Worm (Caenorhabditis elegans) whole organism, L4/young adult: Measurements from ENCODE around the gene C30F2.4.

Experiments
- W03F9.2 ChIP-seq: fragments of 150-350 bp; optimal IDR thresholded peaks from 2 replicates; lab custom pipeline; 2014; ENCODE audit warnings: missing biosample characterization, missing genetic modification characterization
- dao-5 ChIP-seq: sonication (generic microtip); optimal IDR thresholded peaks from 2 replicates; lab custom pipeline; 2016; ENCODE audit warnings: missing genotype, missing genetic modification characterization, moderate library complexity, missing compliant biosample characterization
- him-1 ChIP-seq: sonication (generic microtip); optimal IDR thresholded peaks from 2 replicates; lab custom pipeline; 2016; ENCODE audit warnings: missing genotype, missing genetic modification reagents, missing genetic modification characterization, missing compliant biosample characterization

C30F2.4 gene

DNA sequence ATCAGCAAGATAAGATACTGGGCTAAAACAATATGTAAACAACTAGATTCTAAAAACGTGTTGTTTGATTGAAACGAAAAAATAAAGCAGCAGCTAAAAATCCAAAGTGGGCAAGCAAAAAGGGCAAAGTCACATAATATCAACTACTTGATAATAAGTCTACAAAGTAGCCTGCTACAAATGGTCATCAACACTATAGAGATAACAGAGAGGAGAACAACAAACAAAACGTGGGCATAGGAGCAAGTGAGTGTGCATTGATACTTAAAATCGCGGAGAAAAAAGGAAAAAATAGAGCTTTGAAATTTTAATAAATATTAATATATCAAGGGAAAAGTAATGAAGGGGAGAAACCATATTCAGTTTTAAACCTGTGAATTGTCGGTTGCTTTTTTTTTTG is 34.6 kb downstream of the C30F2.4 start:
- TF ChIP-seq him-1 (tag; lab: Kevin White, UChicago) (no peak), dao-5 (tag; lab: Kevin White, UChicago) (no peak), W03F9.2 (tag; lab: Kevin White, UChicago) (no peak)

DNA sequence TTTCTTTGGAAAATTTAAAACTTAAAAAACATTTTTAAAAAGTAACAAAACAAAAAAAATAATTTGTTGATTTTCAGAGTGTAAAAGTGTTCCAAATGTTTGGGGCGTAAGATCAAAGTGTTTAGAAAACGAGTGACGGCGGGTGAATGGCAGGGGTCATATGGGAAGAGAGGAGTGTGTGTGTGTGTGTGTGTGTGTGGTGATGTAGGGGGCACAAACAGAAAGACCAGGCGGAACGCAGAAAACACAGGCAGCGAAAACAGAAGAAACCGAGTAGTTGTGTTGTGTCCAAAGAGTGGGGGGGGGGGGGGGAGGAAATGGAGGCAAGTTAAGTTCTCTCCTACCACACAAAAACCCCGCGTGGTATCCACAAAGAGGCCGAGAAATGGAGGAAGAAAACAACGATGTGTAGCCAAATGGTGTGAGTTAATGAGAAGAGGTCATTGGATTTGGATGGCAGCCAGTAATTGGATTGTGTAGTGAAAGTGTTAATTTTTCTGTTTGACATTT is 36.1 kb downstream of the C30F2.4 start, which contains the start of gene B0395.3:
Gene B0395.3 (minus strand): TSS at position 51 of the 510 bp plus-strand sequence.
- TF ChIP-seq him-1 (tag; lab: Kevin White, UChicago) (no peak), W03F9.2 (tag; lab: Kevin White, UChicago) (no peak), dao-5 (tag; lab: Kevin White, UChicago) (no peak)

DNA sequence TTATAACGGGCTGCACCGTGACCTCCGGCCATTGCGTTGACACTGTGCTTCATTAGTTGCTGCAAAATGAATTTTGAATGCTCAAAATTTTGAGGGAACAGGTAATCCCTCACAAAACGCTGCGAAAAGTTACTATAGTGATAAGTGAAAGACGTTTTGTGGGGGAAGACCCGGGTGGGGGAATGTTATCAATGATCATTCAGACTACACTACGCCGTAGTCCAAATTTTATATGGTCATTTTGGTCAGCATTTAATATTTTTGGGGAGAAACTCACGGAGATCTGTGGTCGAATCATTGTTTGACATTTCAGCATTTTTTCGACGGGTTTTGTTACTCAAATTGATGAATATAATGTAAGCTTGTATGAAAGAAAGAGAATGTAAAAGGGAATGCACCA is 37.2 kb downstream of the C30F2.4 start:
- TF ChIP-seq W03F9.2 (tag; lab: Kevin White, UChicago) (no peak), dao-5 (tag; lab: Kevin White, UChicago) (no peak), him-1 (tag; lab: Kevin White, UChicago) (no peak)

DNA sequence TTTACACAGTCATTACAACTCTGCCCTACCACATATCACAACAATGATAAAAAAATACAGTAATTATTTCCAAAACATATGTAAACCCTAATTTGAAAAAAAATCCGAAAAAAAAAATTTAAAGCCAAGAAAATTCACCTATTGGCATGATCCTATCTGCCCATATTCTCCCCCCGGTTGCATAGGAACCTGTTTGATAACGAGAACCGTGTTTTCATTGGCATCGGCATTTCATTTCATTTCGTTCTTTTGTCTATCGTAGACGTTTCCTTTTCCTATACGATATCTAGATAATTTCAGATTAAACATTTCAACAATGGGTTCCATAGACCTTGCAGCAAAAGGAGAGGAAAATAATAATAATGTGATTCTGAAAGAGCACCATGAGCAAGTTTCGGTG is 45.9 kb downstream of the C30F2.4 start, which contains the start of gene mboa-1:
Gene mboa-1 (plus strand): TSS at position 301 of the 400 bp plus-strand sequence.
- TF ChIP-seq him-1 (tag; lab: Kevin White, UChicago) = no peak
- TF ChIP-seq dao-5 (tag; lab: Kevin White, UChicago) = no peak
- no peak for TF ChIP-seq W03F9.2 (tag; lab: Kevin White, UChicago)

DNA sequence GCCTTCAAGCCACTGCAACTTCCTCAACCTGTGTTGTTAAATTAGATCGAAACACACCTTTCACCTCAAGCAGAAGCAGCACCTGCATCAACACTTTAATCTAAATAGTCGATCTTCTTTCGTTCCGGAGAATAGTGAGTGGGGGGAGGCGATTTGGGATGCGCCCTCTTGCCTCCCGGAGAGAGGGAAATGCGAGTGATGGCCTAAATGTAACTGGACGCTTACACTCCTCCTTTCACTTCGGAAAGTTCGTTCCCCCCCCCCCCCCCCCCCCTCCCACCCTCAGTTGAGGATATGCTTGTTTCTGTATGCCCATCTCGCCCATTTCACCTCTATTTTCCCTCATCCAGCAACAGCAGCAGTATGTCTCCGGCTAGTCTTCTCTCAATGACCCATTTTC is 47.4 kb downstream of the C30F2.4 start:
- TF ChIP-seq W03F9.2 (tag; lab: Kevin White, UChicago) (no peak), dao-5 (tag; lab: Kevin White, UChicago) (no peak), him-1 (tag; lab: Kevin White, UChicago) (no peak)
